Worm (Caenorhabditis elegans) whole organism, L4 larva: ENCODE measurements around the gene F40A3.3.

Experiments used
- D1046.2 ChIP-seq: fragments of 200-800 bp; sonication (Bioruptor generic); IDR thresholded peaks from 2 replicates; pipeline ENCODE4 v1.3.6; 2022; ENCODE audit warnings: missing genetic modification characterization, missing compliant biosample characterization
- nhr-28 ChIP-seq: fragments of 150-350 bp; optimal IDR thresholded peaks from 2 replicates; lab custom pipeline; 2014; ENCODE audit warnings: missing biosample characterization, missing genetic modification characterization
- rbr-2 ChIP-seq: sonication (generic microtip); optimal IDR thresholded peaks from 2 replicates; lab custom pipeline; 2016; ENCODE audit warnings: missing genotype, missing genetic modification characterization, missing compliant biosample characterization

ce11 chrV:7864663-7865062 is 12.6 kb upstream of the F40A3.3 start, which contains the start of gene C37C3.11:
- TF ChIP-seq nhr-28 (tag; lab: Kevin White, UChicago), result no peak
- TF ChIP-seq rbr-2, result no peak
- no peak for TF ChIP-seq D1046.2 (GFP tag; lab: Robert Waterston, UW)
